Worm (Caenorhabditis elegans) whole organism, L3 larva: ENCODE data around the gene cest-6.

Experiments
- ceh-82 ChIP-seq: fragments of 150-350 bp; optimal IDR thresholded peaks from 2 replicates; lab custom pipeline; 2014; ENCODE audit warnings: missing biosample characterization, missing genetic modification characterization
- daf-12 ChIP-seq: fragments of 150-350 bp; optimal IDR thresholded peaks from 2 replicates; lab custom pipeline; 2014; ENCODE audit warnings: missing biosample characterization, missing genetic modification reagents, missing genetic modification characterization
- fkh-2 ChIP-seq: fragments of 150-350 bp; optimal IDR thresholded peaks from 2 replicates; lab custom pipeline; 2014; ENCODE audit warnings: missing biosample characterization, missing genetic modification reagents, missing genetic modification characterization
- fos-1 ChIP-seq: fragments of 150-350 bp; optimal IDR thresholded peaks from 2 replicates; lab custom pipeline; 2014; ENCODE audit warnings: missing biosample characterization, missing genetic modification characterization
- lin-15B ChIP-seq: fragments of 150-350 bp; optimal IDR thresholded peaks from 2 replicates; lab custom pipeline; 2014; ENCODE audit warnings: missing biosample characterization, missing genetic modification characterization
- nfya-1 ChIP-seq: sonication (generic microtip); optimal IDR thresholded peaks from 2 replicates; lab custom pipeline; 2017; ENCODE audit warnings: missing genetic modification characterization, mild to moderate bottlenecking, missing compliant biosample characterization, antibody characterized with exemption, moderate library complexity; ENCODE audit not compliant: insufficient read depth
- nhr-67 ChIP-seq: fragments of 150-350 bp; optimal IDR thresholded peaks from 2 replicates; lab custom pipeline; 2014; ENCODE audit warnings: missing biosample characterization, missing genetic modification characterization
- nhr-77 ChIP-seq: fragments of 150-350 bp; optimal IDR thresholded peaks from 2 replicates; lab custom pipeline; 2014; ENCODE audit warnings: missing biosample characterization, missing genetic modification characterization
- ztf-11 ChIP-seq: fragments of 150-350 bp; optimal IDR thresholded peaks from 2 replicates; lab custom pipeline; 2014; ENCODE audit warnings: missing biosample characterization, missing genetic modification characterization
- ztf-4 ChIP-seq: fragments of 150-350 bp; optimal IDR thresholded peaks from 2 replicates; lab custom pipeline; 2014; ENCODE audit warnings: missing biosample characterization, missing genetic modification characterization

ce11 chrIV:6971213-6971612 is 42.9 kb upstream of the cest-6 start, which contains the start of gene ZK381.62:
- TF ChIP-seq ztf-11: no peak
- TF ChIP-seq ceh-82: no peak
- TF ChIP-seq lin-15B: no peak
- no peak for TF ChIP-seq fos-1
- no peak for TF ChIP-seq fkh-2 (tag; lab: Kevin White, UChicago)
- no peak for TF ChIP-seq nfya-1 (tag; lab: Kevin White, UChicago)
- TF ChIP-seq nhr-77 (tag; lab: Kevin White, UChicago): no peak
- TF ChIP-seq daf-12 (tag; lab: Kevin White, UChicago): no peak
- no peak for TF ChIP-seq ztf-4
- no peak for TF ChIP-seq nhr-67 (tag; lab: Kevin White, UChicago)
